Worm (Caenorhabditis elegans) whole organism, L3 larva: Measurements from ENCODE around the gene str-252.
A peak's percentile ranks its signal among the peaks of the same experiment; 100 is the strongest.

ENCODE experiments used
- ZK546.5 ChIP-seq: sonication (generic microtip); optimal IDR thresholded peaks from 2 replicates; lab custom pipeline; 2017; ENCODE audit warnings: missing biosample characterization, missing genetic modification characterization
- ceh-16 ChIP-seq: sonication (generic microtip); optimal IDR thresholded peaks from 2 replicates; lab custom pipeline; 2017; ENCODE audit warnings: missing biosample characterization, missing genetic modification characterization
- ceh-82 ChIP-seq: fragments of 150-350 bp; optimal IDR thresholded peaks from 2 replicates; lab custom pipeline; 2014; ENCODE audit warnings: missing biosample characterization, missing genetic modification characterization
- egl-5 ChIP-seq: fragments of 150-350 bp; optimal IDR thresholded peaks from 2 replicates; lab custom pipeline; 2017; ENCODE audit warnings: missing biosample characterization, missing genetic modification reagents, missing genetic modification characterization, inconsistent platforms
- elt-1 ChIP-seq: fragments of 150-350 bp; optimal IDR thresholded peaks from 2 replicates; lab custom pipeline; 2014; ENCODE audit warnings: missing biosample characterization, missing genetic modification characterization
- elt-2 ChIP-seq: sonication (generic microtip); optimal IDR thresholded peaks from 2 replicates; lab custom pipeline; 2016; ENCODE audit warnings: missing genetic modification reagents, mild to moderate bottlenecking, missing genetic modification characterization, missing compliant biosample characterization
- eor-1 ChIP-seq, 2 experiments: fragments of 150-350 bp; optimal IDR thresholded peaks; 2 replicates each; lab custom pipeline; 2014 to 2018; ENCODE audit warnings: missing biosample characterization in 2 of 2, missing genetic modification characterization in 2 of 2
- fkh-10 ChIP-seq: sonication (generic microtip); optimal IDR thresholded peaks from 2 replicates; lab custom pipeline; 2017; ENCODE audit warnings: missing biosample characterization, missing genetic modification reagents, missing genetic modification characterization
- fkh-2 ChIP-seq: fragments of 150-350 bp; optimal IDR thresholded peaks from 2 replicates; lab custom pipeline; 2014; ENCODE audit warnings: missing biosample characterization, missing genetic modification reagents, missing genetic modification characterization
- fos-1 ChIP-seq: fragments of 150-350 bp; optimal IDR thresholded peaks from 2 replicates; lab custom pipeline; 2014; ENCODE audit warnings: missing biosample characterization, missing genetic modification characterization
- jun-1 ChIP-seq: fragments of 150-350 bp; optimal IDR thresholded peaks from 2 replicates; lab custom pipeline; 2014; ENCODE audit warnings: missing biosample characterization, missing genetic modification reagents, missing genetic modification characterization
- lin-15B ChIP-seq: fragments of 150-350 bp; optimal IDR thresholded peaks from 2 replicates; lab custom pipeline; 2014; ENCODE audit warnings: missing biosample characterization, missing genetic modification characterization
- lsy-12 ChIP-seq: sonication (generic microtip); optimal IDR thresholded peaks from 2 replicates; lab custom pipeline; 2016; ENCODE audit warnings: mild to moderate bottlenecking, missing genetic modification characterization, missing compliant biosample characterization
- mml-1 ChIP-seq: fragments of 150-350 bp; sonication (generic microtip); optimal IDR thresholded peaks from 3 replicates; lab custom pipeline; 2014; ENCODE audit warnings: missing biosample characterization, missing genetic modification characterization
- nfya-1 ChIP-seq: sonication (generic microtip); optimal IDR thresholded peaks from 2 replicates; lab custom pipeline; 2017; ENCODE audit warnings: missing genetic modification characterization, mild to moderate bottlenecking, missing compliant biosample characterization, antibody characterized with exemption, moderate library complexity; ENCODE audit not compliant: insufficient read depth
- nhr-11 ChIP-seq: fragments of 150-350 bp; optimal IDR thresholded peaks from 2 replicates; lab custom pipeline; 2014; ENCODE audit warnings: missing biosample characterization, missing genetic modification characterization
- nhr-12 ChIP-seq: fragments of 150-350 bp; optimal IDR thresholded peaks from 2 replicates; lab custom pipeline; 2014; ENCODE audit warnings: missing biosample characterization, missing genetic modification characterization
- nhr-237 ChIP-seq: fragments of 150-350 bp; optimal IDR thresholded peaks from 2 replicates; lab custom pipeline; 2014; ENCODE audit warnings: missing biosample characterization, missing genetic modification characterization
- nhr-25 ChIP-seq: sonication (generic microtip); optimal IDR thresholded peaks from 2 replicates; lab custom pipeline; 2017; ENCODE audit warnings: missing biosample characterization, missing genetic modification characterization
- nhr-43 ChIP-seq: sonication (generic microtip); optimal IDR thresholded peaks from 2 replicates; lab custom pipeline; 2016; ENCODE audit warnings: mild to moderate bottlenecking, missing genetic modification characterization, missing compliant biosample characterization; ENCODE audit not compliant: poor library complexity, severe bottlenecking
- nhr-76 ChIP-seq: fragments of 150-350 bp; sonication (generic microtip); optimal IDR thresholded peaks from 5 replicates; lab custom pipeline; 2014; ENCODE audit warnings: missing biosample characterization, missing genetic modification characterization
- nhr-77 ChIP-seq: fragments of 150-350 bp; optimal IDR thresholded peaks from 2 replicates; lab custom pipeline; 2014; ENCODE audit warnings: missing biosample characterization, missing genetic modification characterization
- pha-4 ChIP-seq: fragments of 150-350 bp; optimal IDR thresholded peaks from 2 replicates; lab custom pipeline; 2014; ENCODE audit warnings: missing biosample characterization, missing genetic modification reagents, missing genetic modification characterization
- pqm-1 ChIP-seq: fragments of 150-350 bp; optimal IDR thresholded peaks from 2 replicates; lab custom pipeline; 2017; ENCODE audit warnings: missing biosample characterization, missing genetic modification characterization, inconsistent platforms
- sea-2 ChIP-seq: fragments of 150-350 bp; sonication (generic microtip); optimal IDR thresholded peaks from 4 replicates; lab custom pipeline; 2014; ENCODE audit warnings: missing biosample characterization, missing genetic modification reagents, missing genetic modification characterization
- skn-1 ChIP-seq: fragments of 150-350 bp; optimal IDR thresholded peaks from 2 replicates; lab custom pipeline; 2014; ENCODE audit warnings: missing biosample characterization, missing genetic modification characterization
- snpc-4 ChIP-seq: fragments of 150-350 bp; optimal IDR thresholded peaks from 2 replicates; lab custom pipeline; 2014; ENCODE audit warnings: missing biosample characterization, missing genetic modification characterization
- tbx-2 ChIP-seq: sonication (generic microtip); optimal IDR thresholded peaks from 2 replicates; lab custom pipeline; 2016; ENCODE audit warnings: mild to moderate bottlenecking, missing genetic modification characterization, missing compliant biosample characterization
- unc-62 ChIP-seq: fragments of 150-350 bp; sonication (generic microtip); optimal IDR thresholded peaks from 4 replicates; lab custom pipeline; 2014; ENCODE audit warnings: missing biosample characterization, missing genetic modification reagents, missing genetic modification characterization
- zag-1 ChIP-seq: fragments of 150-350 bp; optimal IDR thresholded peaks from 2 replicates; lab custom pipeline; 2014; ENCODE audit warnings: missing biosample characterization, missing genetic modification characterization
- ztf-4 ChIP-seq: fragments of 150-350 bp; optimal IDR thresholded peaks from 2 replicates; lab custom pipeline; 2014; ENCODE audit warnings: missing biosample characterization, missing genetic modification characterization

str-252 gene

ce11 chrV:13878226-13878625 lies 38.1 kb upstream of the str-252 start (continued):
- TF ChIP-seq nhr-43, result no peak
- TF ChIP-seq fkh-10 (GFP tag; lab: Kevin White, UChicago), result no peak
- no peak for TF ChIP-seq fos-1 (tag; lab: Kevin White, UChicago)
- TF ChIP-seq jun-1 (tag; lab: Kevin White, UChicago), result peak; percentile 11
- TF ChIP-seq ztf-4 (tag; lab: Kevin White, UChicago), result no peak
- TF ChIP-seq, all 47 proteins: peak for 4

ce11 chrV:13879241-13879640 lies 37.1 kb upstream of the str-252 start, which contains the start of gene lbp-7:
Gene lbp-7 (plus strand): TSS chrV:13879552.
- TF ChIP-seq jun-1 (tag; lab: Kevin White, UChicago), result peak; percentile 23
- TF ChIP-seq pqm-1 (tag; lab: Kevin White, UChicago), result peak; percentile 94
- no peak for TF ChIP-seq nhr-12 (tag; lab: Kevin White, UChicago)
- TF ChIP-seq pha-4 (tag; lab: Kevin White, UChicago), result peak; percentile 41
- peak; percentile 93 for TF ChIP-seq elt-2
- TF ChIP-seq, all 47 proteins: peak for 4

- TF ChIP-seq skn-1 (tag; lab: Kevin White, UChicago) (no peak), nhr-43 (peak; percentile 30), nhr-25 (peak; percentile 19), fos-1 (tag; lab: Kevin White, UChicago) (no peak), snpc-4 (peak; percentile 28), nfya-1 (tag; lab: Kevin White, UChicago) (peak; percentile 20), zag-1 (no peak), pha-4 (tag; lab: Kevin White, UChicago) (peak; percentile 56), lin-15B (tag; lab: Kevin White, UChicago) (peak; percentile 63), mml-1 (tag; lab: Kevin White, UChicago) (no peak), unc-62 (GFP tag; lab: Kevin White, UChicago) (no peak), sea-2 (GFP tag; lab: Kevin White, UChicago) (no peak)
These were observed 36.1 kb upstream of the str-252 start for ce11 chrV:13880163-13880562.

- TF ChIP-seq nhr-237 (tag; lab: Kevin White, UChicago) (no peak), lin-15B (tag; lab: Kevin White, UChicago) (no peak), nhr-25 (no peak)
These were observed 35.7 kb upstream of the str-252 start, which contains the start of gene T22G5.3 for ce11 chrV:13880607-13881006. Gene T22G5.3 (plus strand): TSS chrV:13880907.

ce11 chrV:13887358-13887757 lies 28.9 kb upstream of the str-252 start, which contains the start of gene srsx-19:
Gene srsx-19 (plus strand): TSS chrV:13887658.
- TF ChIP-seq elt-2 (no peak), pqm-1 (tag; lab: Kevin White, UChicago) (no peak), ceh-16 (tag; lab: Kevin White, UChicago) (no peak), egl-5 (tag; lab: Kevin White, UChicago) (no peak), nhr-25 (no peak), elt-1 (tag; lab: Kevin White, UChicago) (no peak)
- TF ChIP-seq, all 47 proteins: peak for 0

- TF ChIP-seq nhr-237 (tag; lab: Kevin White, UChicago), result no peak
- TF ChIP-seq ztf-4 (tag; lab: Kevin White, UChicago), result no peak
- no peak for TF ChIP-seq nhr-77 (tag; lab: Kevin White, UChicago)
- no peak for TF ChIP-seq ceh-82 (tag; lab: Kevin White, UChicago)
- TF ChIP-seq nhr-12 (tag; lab: Kevin White, UChicago), result no peak
- no peak for TF ChIP-seq eor-1 (tag; optimal IDR thresholded peaks at IDR 0.05; lab: Kevin White, UChicago)
- TF ChIP-seq tbx-2 (tag; lab: Kevin White, UChicago), result no peak
- TF ChIP-seq elt-1 (tag; lab: Kevin White, UChicago), result no peak
- TF ChIP-seq nhr-76, result no peak
- no peak for TF ChIP-seq fkh-2 (tag; lab: Kevin White, UChicago)
- TF ChIP-seq snpc-4, result no peak
- TF ChIP-seq nhr-11, result no peak
- no peak for TF ChIP-seq egl-5 (tag; lab: Kevin White, UChicago)
- TF ChIP-seq lsy-12 (tag; lab: Kevin White, UChicago), result no peak
- no peak for TF ChIP-seq skn-1 (tag; lab: Kevin White, UChicago)
- TF ChIP-seq ZK546.5 (tag; lab: Kevin White, UChicago), result no peak
These were observed 26.8 kb upstream of the str-252 start, which contains the start of gene spp-12 for ce11 chrV:13889516-13889915. Gene spp-12 (plus strand): TSS chrV:13889816.
